Worm (Caenorhabditis elegans) whole organism, midembryonic: Measurements from ENCODE around the gene fbxa-100.

Experiments
- cog-1 ChIP-seq: sonication (generic microtip); optimal IDR thresholded peaks from 2 replicates; lab custom pipeline; 2016; ENCODE audit warnings: missing genetic modification characterization, missing compliant biosample characterization
- flt-1 ChIP-seq: fragments of 200-800 bp; sonication (Bioruptor generic); IDR thresholded peaks from 2 replicates; pipeline ENCODE4 v1.3.6; 2022; ENCODE audit warnings: missing genetic modification characterization, missing compliant biosample characterization
- klf-2 ChIP-seq: fragments of 200-800 bp; sonication (Bioruptor generic); conservative IDR thresholded peaks from 2 replicates; pipeline ENCODE4 v1.3.6; 2022; ENCODE audit warnings: missing genetic modification reagents, missing genetic modification characterization, missing compliant biosample characterization
- ref-1 ChIP-seq: fragments of 200-800 bp; sonication (Bioruptor generic); conservative IDR thresholded peaks from 2 replicates; pipeline ENCODE4 v1.3.6; 2022; ENCODE audit warnings: missing genetic modification reagents, missing genetic modification characterization, missing compliant biosample characterization
- ztf-23 ChIP-seq: fragments of 200-800 bp; sonication (Bioruptor generic); IDR thresholded peaks from 2 replicates; pipeline ENCODE4 v1.3.6; 2022; ENCODE audit warnings: missing genetic modification reagents, missing genetic modification characterization, missing compliant biosample characterization
- ztf-29 ChIP-seq: fragments of 200-800 bp; sonication (Bioruptor generic); IDR thresholded peaks from 2 replicates; pipeline ENCODE4 v1.3.6; 2022; ENCODE audit warnings: missing genetic modification reagents, missing genetic modification characterization, missing compliant biosample characterization

ce11 chrV:16029237-16029636, 32.7 kb downstream of the fbxa-100 start:
- TF ChIP-seq ztf-23 (GFP tag; lab: Robert Waterston, UW) = no peak
- TF ChIP-seq cog-1 (tag; lab: Kevin White, UChicago) = no peak
- TF ChIP-seq ztf-29 (GFP tag; lab: Robert Waterston, UW) = no peak
- no peak for TF ChIP-seq klf-2 (GFP tag; lab: Robert Waterston, UW)
- TF ChIP-seq flt-1 (GFP tag; lab: Robert Waterston, UW) = no peak
- no peak for TF ChIP-seq ref-1 (GFP tag; lab: Robert Waterston, UW)
